Worm (Caenorhabditis elegans): Measurements from ENCODE around the gene appg-1.

The appg-1 gene

DNA sequence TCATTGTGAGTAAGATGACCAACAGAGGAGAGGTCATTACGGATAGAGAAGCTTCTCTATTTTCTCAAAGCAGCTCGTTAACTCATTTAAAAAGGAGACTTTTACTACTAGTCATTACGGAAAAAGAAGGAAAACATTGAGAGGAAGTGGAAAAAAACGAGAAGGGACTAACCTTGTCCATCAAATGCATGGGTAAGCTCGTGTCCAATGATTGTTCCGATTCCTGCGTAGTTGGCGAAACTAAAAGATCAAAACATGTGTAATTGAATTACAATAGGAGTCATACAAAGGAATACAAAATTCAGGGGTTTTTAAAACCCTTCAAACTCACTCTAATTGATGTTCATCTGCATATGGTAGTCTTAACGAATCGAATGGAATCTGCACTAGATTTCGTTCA lies 40.9 kb upstream of the appg-1 start:
- TF ChIP-seq nhr-28 (tag; optimal IDR thresholded peaks at IDR 0.05): no peak
- TF ChIP-seq unc-62 (GFP tag; optimal IDR thresholded peaks at IDR 0.05 in 1 of 2): peak in 1 of 2 experiments; percentile 98
- TF ChIP-seq unc-62 (tag; optimal IDR thresholded peaks at IDR 0.05): no peak

DNA sequence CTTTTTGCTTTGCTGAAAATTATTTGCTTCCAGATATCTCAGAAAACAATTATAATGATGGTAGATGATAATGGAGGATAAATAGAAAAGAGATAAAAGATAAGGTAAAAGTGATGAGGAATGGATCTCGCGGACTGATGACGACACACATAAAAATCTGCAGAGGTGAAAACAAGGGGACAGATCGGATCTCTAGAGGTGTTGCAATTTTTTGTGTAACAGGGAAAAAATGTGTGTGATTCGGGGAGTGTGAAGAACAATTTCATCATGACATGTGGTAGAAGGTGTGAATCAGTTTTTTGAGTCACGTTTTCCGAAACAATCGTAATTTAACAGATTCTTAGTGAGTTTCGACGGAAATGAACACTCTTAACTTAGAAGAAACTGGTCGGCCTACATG lies 36.9 kb upstream of the appg-1 start:
- TF ChIP-seq mxl-3 (GFP tag; optimal IDR thresholded peaks at IDR 0.05) (peak; percentile 78), ceh-28 (tag; optimal IDR thresholded peaks at IDR 0.05) (no peak), fkh-10 (GFP tag; optimal IDR thresholded peaks at IDR 0.05) (no peak), snpc-4 (tag; optimal IDR thresholded peaks at IDR 0.05) (no peak), madf-9 (GFP tag; conservative IDR thresholded peaks at IDR 0.05) (no peak), unc-39 (tag; optimal IDR thresholded peaks at IDR 0.05) (no peak), attf-4 (tag; optimal IDR thresholded peaks at IDR 0.05) (no peak), lin-39 (tag; optimal IDR thresholded peaks at IDR 0.05) (no peak), hlh-11 (tag; optimal IDR thresholded peaks at IDR 0.05) (peak; percentile 48), hlh-30 (tag; optimal IDR thresholded peaks at IDR 0.05; ENCODE audit: insufficient read depth) (peak; percentile 70), mdl-1 (tag; optimal IDR thresholded peaks at IDR 0.05) (peak in 1 of 2 experiments; percentile 39)

DNA sequence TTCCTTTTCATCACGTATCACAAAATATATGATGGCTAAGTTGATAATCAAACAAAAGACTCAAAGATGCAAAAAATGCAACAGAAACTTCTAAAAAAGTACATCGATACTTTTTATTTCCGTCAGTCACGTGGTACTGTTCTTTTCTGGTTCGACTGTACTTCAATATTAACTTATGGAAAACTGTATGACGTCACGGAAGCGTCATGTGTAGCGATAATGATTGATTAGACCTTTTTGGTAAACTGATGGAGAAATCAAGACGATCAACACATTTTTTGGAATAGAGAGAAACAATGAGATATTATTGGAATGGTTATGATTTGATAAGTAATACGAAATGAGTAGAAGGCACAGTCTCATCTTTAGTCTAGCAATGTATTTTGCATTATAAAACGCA lies 31.6 kb upstream of the appg-1 start:
- TF ChIP-seq ztf-7 (tag; optimal IDR thresholded peaks at IDR 0.05): no peak
- TF ChIP-seq nhr-10 (tag; optimal IDR thresholded peaks at IDR 0.05): no peak
- no peak for TF ChIP-seq skn-1 (tag; optimal IDR thresholded peaks at IDR 0.05)
- no peak for TF ChIP-seq dmd-8 (GFP tag; IDR thresholded peaks at IDR 0.05)
- no peak for TF ChIP-seq ZK337.2 (GFP tag; IDR thresholded peaks at IDR 0.05)
- TF ChIP-seq attf-4 (tag; optimal IDR thresholded peaks at IDR 0.05): no peak
- TF ChIP-seq nhr-111 (GFP tag; optimal IDR thresholded peaks at IDR 0.05): no peak
- TF ChIP-seq lsy-2 (tag; optimal IDR thresholded peaks at IDR 0.05): peak in 1 of 2 experiments; percentile 37
- TF ChIP-seq ceh-20 (GFP tag; IDR thresholded peaks at IDR 0.05): peak; percentile 34; the same call in 1 of the 2 replicates
- peak in 1 of 2 experiments; percentile 51 for TF ChIP-seq mdl-1 (tag; optimal IDR thresholded peaks at IDR 0.05)
- no peak for TF ChIP-seq set-16 (GFP tag; IDR thresholded peaks at IDR 0.05)
- no peak for TF ChIP-seq daf-19 (GFP tag; conservative IDR thresholded peaks at IDR 0.05)
- no peak for TF ChIP-seq arid-1 (GFP tag; conservative IDR thresholded peaks at IDR 0.05)
- TF ChIP-seq hlh-11 (tag; optimal IDR thresholded peaks at IDR 0.05): no peak
- TF ChIP-seq T20F7.1 (GFP tag; optimal IDR thresholded peaks at IDR 0.05): no peak
- no peak for TF ChIP-seq lin-13 (GFP tag; optimal IDR thresholded peaks at IDR 0.05)
- TF ChIP-seq hif-1 (tag; optimal IDR thresholded peaks at IDR 0.05): no peak
- no peak for TF ChIP-seq Y5F2A.4 (GFP tag; optimal IDR thresholded peaks at IDR 0.05)
- TF ChIP-seq ceh-32 (tag; optimal IDR thresholded peaks at IDR 0.05; ENCODE audit: poor library complexity): no peak
- no peak for TF ChIP-seq zip-2 (tag; optimal IDR thresholded peaks at IDR 0.05)
- peak; percentile 68 for TF ChIP-seq nhr-28 (tag; optimal IDR thresholded peaks at IDR 0.05)
- TF ChIP-seq aly-2 (tag; optimal IDR thresholded peaks at IDR 0.05): no peak
- no peak for TF ChIP-seq ceh-82 (tag; optimal IDR thresholded peaks at IDR 0.05)
- TF ChIP-seq nhr-6 (tag; optimal IDR thresholded peaks at IDR 0.05): no peak
- TF ChIP-seq nhr-25 (tag; optimal IDR thresholded peaks at IDR 0.05; ENCODE audit: borderline replicate concordance, insufficient read depth): no peak
- TF ChIP-seq dmd-6 (GFP tag; IDR thresholded peaks at IDR 0.05): peak; percentile 38
- TF ChIP-seq hlh-30 (tag; optimal IDR thresholded peaks at IDR 0.05; ENCODE audit: insufficient read depth): peak; percentile 46
- no peak for TF ChIP-seq F10B5.3 (tag; optimal IDR thresholded peaks at IDR 0.05)
- TF ChIP-seq nhr-77 (tag; optimal IDR thresholded peaks at IDR 0.05): no peak
- TF ChIP-seq tra-1 (GFP tag; IDR thresholded peaks at IDR 0.05): peak; percentile 57; the same call in 1 of the 2 replicates
- peak in 1 of 2 experiments; percentile 81 for TF ChIP-seq unc-62 (GFP tag; optimal IDR thresholded peaks at IDR 0.05 in 1 of 2)
- no peak for TF ChIP-seq unc-62 (tag; optimal IDR thresholded peaks at IDR 0.05)
- TF ChIP-seq unc-130 (GFP tag; optimal IDR thresholded peaks at IDR 0.05): no peak
- TF ChIP-seq F49E8.2 (tag; optimal IDR thresholded peaks at IDR 0.05; ENCODE audit: borderline replicate concordance): no peak
- no peak for TF ChIP-seq sdz-12 (GFP tag; optimal IDR thresholded peaks at IDR 0.05)
- no peak for TF ChIP-seq Y48G9A.11 (GFP tag; IDR thresholded peaks at IDR 0.05)
- TF ChIP-seq ama-1 (optimal IDR thresholded peaks at IDR 0.05): no peak

Measured in whole organism, L4 larva.